ENCODE assay signal across 1 fruit fly cellular context in the genomic region with DNA sequence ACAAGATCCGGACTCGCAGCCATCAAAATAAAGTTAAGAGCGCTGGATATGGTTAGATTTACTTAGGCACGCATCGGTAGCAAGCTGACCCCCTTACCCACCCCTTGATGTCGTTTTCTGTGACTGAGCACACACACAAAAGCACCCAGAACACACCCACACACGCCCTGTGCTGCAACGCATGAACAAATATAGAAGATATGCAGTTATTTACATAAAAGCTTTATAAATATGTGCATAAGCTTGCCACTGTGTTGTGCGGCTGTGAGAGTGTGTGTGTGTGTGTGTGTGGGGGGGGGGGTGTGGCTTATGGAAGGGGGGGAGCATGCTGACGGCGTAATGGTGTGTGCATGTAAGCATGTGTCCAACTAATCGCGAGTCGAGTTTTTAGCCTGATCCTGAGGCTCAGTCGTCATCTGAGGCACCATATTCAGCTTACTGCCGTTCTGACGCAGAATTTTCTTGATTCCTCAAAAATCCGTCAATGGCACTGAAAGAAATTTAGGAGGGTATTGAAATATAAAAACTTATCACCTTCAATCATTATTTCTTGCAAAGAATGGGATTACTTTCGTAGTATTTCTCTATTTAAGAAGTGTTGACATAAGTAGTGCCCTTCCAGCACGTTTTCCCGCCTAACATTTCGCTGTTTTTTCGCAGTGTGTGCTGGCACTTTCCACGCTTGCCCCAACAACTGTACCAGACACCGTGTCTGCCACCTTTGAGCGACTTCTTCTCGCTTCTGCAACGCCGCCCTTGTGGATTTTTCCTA.
TF ChIP-seq lines count a peak whose summit lies in the region.

No protein-coding gene starts in this region.

TF ChIP-seq in whole organism, embryonic, 481 proteins besides CTCF, POLR2A, EP300 and RAD21 (continued from another document and continues in another):
- TF ChIP-seq amos (GFP tag; IDR thresholded peaks at IDR 0.05; lab: Robert Waterston, UW; ENCODE audit: partially characterized antibody) (no peak), CG10959 (GFP tag; IDR thresholded peaks at IDR 0.05; lab: Robert Waterston, UW) (peak; percentile 64), CG33213 (GFP tag; optimal IDR thresholded peaks at IDR 0.05; lab: Kevin White, UChicago) (peak; percentile 9), tgo (GFP tag; IDR thresholded peaks at IDR 0.05; lab: Robert Waterston, UW) (no peak), CG1832 (GFP tag; optimal IDR thresholded peaks at IDR 0.05; lab: Kevin White, UChicago) (no peak), CG7745 (tag; optimal IDR thresholded peaks at IDR 0.05; lab: Kevin White, UChicago) (no peak), CG16813 (GFP tag; IDR thresholded peaks at IDR 0.05; lab: Robert Waterston, UW; ENCODE audit: partially characterized antibody) (no peak), CG6689 (GFP tag; IDR thresholded peaks at IDR 0.05; lab: Robert Waterston, UW) (peak; percentile 38), az2 (GFP tag; optimal IDR thresholded peaks at IDR 0.05; lab: Kevin White, UChicago) (no peak), CG15269 (tag; optimal IDR thresholded peaks at IDR 0.05; lab: Kevin White, UChicago) (no peak), Ptx1 (GFP tag; IDR thresholded peaks at IDR 0.05; lab: Robert Waterston, UW) (peak; percentile 25; the same call in 1 of the 2 replicates), MTF-1 (GFP tag; optimal IDR thresholded peaks at IDR 0.05; lab: Kevin White, UChicago; ENCODE audit: borderline replicate concordance) (peak; percentile 32), ara (GFP tag; IDR thresholded peaks at IDR 0.05; lab: Robert Waterston, UW) (peak; percentile 26; the same call in 1 of the 2 replicates), CG3407 (GFP tag; optimal IDR thresholded peaks at IDR 0.05; lab: Kevin White, UChicago) (peak; percentile 93), CG10366 (GFP tag; IDR thresholded peaks at IDR 0.05; lab: Robert Waterston, UW) (peak; percentile 33; the same call in 1 of the 2 replicates), h (optimal IDR thresholded peaks at IDR 0.05; lab: Kevin White, UChicago) (no peak), CG17186 (GFP tag; optimal IDR thresholded peaks at IDR 0.05; lab: Kevin White, UChicago) (peak; percentile 75), Adf1 (GFP tag; IDR thresholded peaks at IDR 0.05; lab: Robert Waterston, UW) (no peak), kni (GFP tag; optimal IDR thresholded peaks at IDR 0.05; lab: Kevin White, UChicago) (peak; percentile 96), CG11560 (tag; IDR thresholded peaks at IDR 0.05; lab: Robert Waterston, UW) (no peak), CG4854 (GFP tag; optimal IDR thresholded peaks at IDR 0.05; lab: Kevin White, UChicago) (peak; percentile 43), Rfx (GFP tag; IDR thresholded peaks at IDR 0.05; lab: Robert Waterston, UW) (no peak), sisA (GFP tag; IDR thresholded peaks at IDR 0.05; lab: Robert Waterston, UW) (peak; percentile 42), ranshi (GFP tag; IDR thresholded peaks at IDR 0.05; lab: Robert Waterston, UW) (peak; percentile 41; the same call in 1 of the 2 replicates), CG15696 (tag; optimal IDR thresholded peaks at IDR 0.05; lab: Kevin White, UChicago) (peak; percentile 69), Nf-YC (tag; optimal IDR thresholded peaks at IDR 0.05; lab: Kevin White, UChicago) (no peak), CG6254 (GFP tag; optimal IDR thresholded peaks at IDR 0.05; lab: Kevin White, UChicago) (peak; percentile 68), run (tag; optimal IDR thresholded peaks at IDR 0.05; lab: Kevin White, UChicago) (no peak), Oli (tag; optimal IDR thresholded peaks at IDR 0.05; lab: Kevin White, UChicago) (no peak), CG11085 (GFP tag; IDR thresholded peaks at IDR 0.05; lab: Robert Waterston, UW) (no peak), YL-1 (GFP tag; optimal IDR thresholded peaks at IDR 0.05; lab: Kevin White, UChicago) (peak; percentile 3), tup (GFP tag; optimal IDR thresholded peaks at IDR 0.05; lab: Kevin White, UChicago) (no peak), cad (GFP tag; optimal IDR thresholded peaks at IDR 0.05; lab: Kevin White, UChicago) (no peak), Ets97D (GFP tag; optimal IDR thresholded peaks at IDR 0.05; lab: Kevin White, UChicago) (no peak), CG7839 (tag; optimal IDR thresholded peaks at IDR 0.05; lab: Kevin White, UChicago) (peak; percentile 29), fd102C (GFP tag; optimal IDR thresholded peaks at IDR 0.05; lab: Kevin White, UChicago) (no peak), HLH3B (GFP tag; IDR thresholded peaks at IDR 0.05; lab: Robert Waterston, UW) (peak; percentile 60; the same call in 1 of the 2 replicates), danr (GFP tag; IDR thresholded peaks at IDR 0.05; lab: Robert Waterston, UW) (no peak), Hsf (GFP tag; optimal IDR thresholded peaks at IDR 0.05; lab: Kevin White, UChicago) (no peak), chinmo (GFP tag; IDR thresholded peaks at IDR 0.05; lab: Robert Waterston, UW; ENCODE audit: partially characterized antibody) (no peak), pita (GFP tag; optimal IDR thresholded peaks at IDR 0.05; lab: Kevin White, UChicago) (no peak), D19B (GFP tag; optimal IDR thresholded peaks at IDR 0.05; lab: Kevin White, UChicago) (no peak), phol (tag; optimal IDR thresholded peaks at IDR 0.05; lab: Kevin White, UChicago) (peak; percentile 26), Doc3 (GFP tag; IDR thresholded peaks at IDR 0.05; lab: Robert Waterston, UW; ENCODE audit: partially characterized antibody) (no peak), PHDP (tag; optimal IDR thresholded peaks at IDR 0.05; lab: Kevin White, UChicago) (peak; percentile 49), peb (GFP tag; IDR thresholded peaks at IDR 0.05; lab: Robert Waterston, UW) (0 out of 2 replicates have a peak, but pooled peaks have one; percentile 6), Scr (GFP tag; IDR thresholded peaks at IDR 0.05; lab: Robert Waterston, UW; ENCODE audit: partially characterized antibody) (no peak), CG7786 (GFP tag; optimal IDR thresholded peaks at IDR 0.05; lab: Kevin White, UChicago) (no peak), CG7372 (GFP tag; IDR thresholded peaks at IDR 0.05; lab: Robert Waterston, UW) (peak; percentile 29; the same call in 1 of the 2 replicates), Jarid2 (GFP tag; optimal IDR thresholded peaks at IDR 0.05; lab: Kevin White, UChicago) (peak; percentile 59), crol (GFP tag; IDR thresholded peaks at IDR 0.05; lab: Robert Waterston, UW) (0 out of 2 replicates have a peak, but pooled peaks have one; percentile 18), CG15479 (GFP tag; optimal IDR thresholded peaks at IDR 0.05; lab: Kevin White, UChicago) (no peak), HHEX (GFP tag; optimal IDR thresholded peaks at IDR 0.05; lab: Kevin White, UChicago) (peak; percentile 69), HmgZ (tag; optimal IDR thresholded peaks at IDR 0.05; lab: Kevin White, UChicago) (peak; percentile 22), CG17568 (GFP tag; optimal IDR thresholded peaks at IDR 0.05; lab: Kevin White, UChicago) (peak; percentile 43), Spps (tag; optimal IDR thresholded peaks at IDR 0.05; lab: Kevin White, UChicago) (peak; percentile 58), Eip74EF (GFP tag; optimal IDR thresholded peaks at IDR 0.05; lab: Kevin White, UChicago) (peak in 1 of 2 experiments; percentile 40), Dfd (GFP tag; optimal IDR thresholded peaks at IDR 0.05; lab: Kevin White, UChicago) (no peak), Sox100B (GFP tag; optimal IDR thresholded peaks at IDR 0.05; lab: Kevin White, UChicago) (peak; percentile 39), gsb-n (tag; optimal IDR thresholded peaks at IDR 0.05; lab: Kevin White, UChicago) (peak; percentile 79), CG10543 (GFP tag; optimal IDR thresholded peaks at IDR 0.05; lab: Kevin White, UChicago) (peak; percentile 49), CG14050 (GFP tag; IDR thresholded peaks at IDR 0.05; lab: Robert Waterston, UW) (no peak; the same call in 2 of the 3 replicates), ro (GFP tag; IDR thresholded peaks at IDR 0.05; lab: Robert Waterston, UW) (0 out of 2 replicates have a peak, but pooled peaks have one; percentile 8), nerfin-1 (tag; optimal IDR thresholded peaks at IDR 0.05; lab: Kevin White, UChicago) (peak; percentile 76), en (GFP tag; optimal IDR thresholded peaks at IDR 0.05; lab: Kevin White, UChicago) (no peak), CG12236 (GFP tag; optimal IDR thresholded peaks at IDR 0.05; lab: Kevin White, UChicago) (peak; percentile 20), tll (GFP tag; optimal IDR thresholded peaks at IDR 0.05; lab: Kevin White, UChicago) (no peak), CG32532 (GFP tag; IDR thresholded peaks at IDR 0.05; lab: Robert Waterston, UW) (no peak; the same call in 1 of the 2 replicates), CG34422 (GFP tag; IDR thresholded peaks at IDR 0.05; lab: Robert Waterston, UW) (no peak), CG12769 (tag; optimal IDR thresholded peaks at IDR 0.05; lab: Kevin White, UChicago) (peak; percentile 1), CG2120 (GFP tag; optimal IDR thresholded peaks at IDR 0.05; lab: Kevin White, UChicago) (no peak), da (GFP tag; optimal IDR thresholded peaks at IDR 0.05; lab: Kevin White, UChicago) (no peak), CG31224 (GFP tag; IDR thresholded peaks at IDR 0.05; lab: Robert Waterston, UW) (no peak), Sry-β (GFP tag; optimal IDR thresholded peaks at IDR 0.05; lab: Kevin White, UChicago) (peak; percentile 25), Gsc (GFP tag; IDR thresholded peaks at IDR 0.05; lab: Robert Waterston, UW) (no peak), klu (GFP tag; IDR thresholded peaks at IDR 0.05; lab: Robert Waterston, UW) (no peak), CG17802 (tag; optimal IDR thresholded peaks at IDR 0.05; lab: Kevin White, UChicago) (no peak), mld (GFP tag; IDR thresholded peaks at IDR 0.05; lab: Robert Waterston, UW; ENCODE audit: partially characterized antibody) (no peak), Hr78 (GFP tag; optimal IDR thresholded peaks at IDR 0.05; lab: Kevin White, UChicago) (peak in 1 of 2 experiments; percentile 43), CG17829 (tag; optimal IDR thresholded peaks at IDR 0.05; lab: Kevin White, UChicago) (no peak), CG17385 (GFP tag; optimal IDR thresholded peaks at IDR 0.05; lab: Kevin White, UChicago) (peak; percentile 35), CG18764 (GFP tag; optimal IDR thresholded peaks at IDR 0.05; lab: Kevin White, UChicago) (peak; percentile 70), emc (GFP tag; optimal IDR thresholded peaks at IDR 0.05; lab: Kevin White, UChicago) (no peak), CG12071 (GFP tag; optimal IDR thresholded peaks at IDR 0.05; lab: Kevin White, UChicago) (peak; percentile 73), CG18619 (GFP tag; optimal IDR thresholded peaks at IDR 0.05; lab: Kevin White, UChicago) (peak; percentile 55), CG14441 (GFP tag; IDR thresholded peaks at IDR 0.05; lab: Robert Waterston, UW) (0 out of 2 replicates have a peak, but pooled peaks have one; percentile 7), dimm (GFP tag; IDR thresholded peaks at IDR 0.05; lab: Robert Waterston, UW) (peak; percentile 60; the same call in 1 of the 2 replicates), CG30403 (GFP tag; optimal IDR thresholded peaks at IDR 0.05; lab: Kevin White, UChicago) (peak; percentile 1), wek (GFP tag; optimal IDR thresholded peaks at IDR 0.05; lab: Kevin White, UChicago) (peak; percentile 77), ems (GFP tag; optimal IDR thresholded peaks at IDR 0.05; lab: Kevin White, UChicago) (no peak), CG3838 (GFP tag; optimal IDR thresholded peaks at IDR 0.05; lab: Kevin White, UChicago) (peak; percentile 28), ab (GFP tag; optimal IDR thresholded peaks at IDR 0.05; lab: Kevin White, UChicago) (no peak), chif (GFP tag; optimal IDR thresholded peaks at IDR 0.05; lab: Kevin White, UChicago) (peak; percentile 57 to 67), ken (GFP tag; IDR thresholded peaks at IDR 0.05; lab: Robert Waterston, UW) (peak; percentile 76), CG16815 (GFP tag; optimal IDR thresholded peaks at IDR 0.05; lab: Kevin White, UChicago) (no peak), CG5953 (GFP tag; IDR thresholded peaks at IDR 0.05; lab: Robert Waterston, UW) (peak; percentile 78), CrebB (tag; optimal IDR thresholded peaks at IDR 0.05; lab: Kevin White, UChicago) (peak; percentile 19), Antp (GFP tag; optimal IDR thresholded peaks at IDR 0.05; lab: Kevin White, UChicago) (peak; percentile 55), Atf3 (GFP tag; optimal IDR thresholded peaks at IDR 0.05; lab: Kevin White, UChicago) (peak; percentile 19), CG5180 (GFP tag; optimal IDR thresholded peaks at IDR 0.05; lab: Kevin White, UChicago) (peak; percentile 60), Mrtf (GFP tag; IDR thresholded peaks at IDR 0.05; lab: Robert Waterston, UW) (no peak), CG10979 (tag; optimal IDR thresholded peaks at IDR 0.05; lab: Kevin White, UChicago) (peak; percentile 42), unc-4 (GFP tag; IDR thresholded peaks at IDR 0.05; lab: Robert Waterston, UW; ENCODE audit: partially characterized antibody) (no peak), gcm (GFP tag; optimal IDR thresholded peaks at IDR 0.05; lab: Kevin White, UChicago) (peak; percentile 41), mirr (GFP tag; optimal IDR thresholded peaks at IDR 0.05; lab: Kevin White, UChicago) (no peak), cato (GFP tag; optimal IDR thresholded peaks at IDR 0.05; lab: Kevin White, UChicago; ENCODE audit: borderline replicate concordance) (peak; percentile 52), z (GFP tag; IDR thresholded peaks at IDR 0.05; lab: Robert Waterston, UW) (0 out of 3 replicates have a peak, but pooled peaks have one; percentile 29), schlank (tag; optimal IDR thresholded peaks at IDR 0.05; lab: Kevin White, UChicago) (no peak), salm (tag; optimal IDR thresholded peaks at IDR 0.05; lab: Kevin White, UChicago) (peak; percentile 27), CG17328 (GFP tag; IDR thresholded peaks at IDR 0.05; lab: Robert Waterston, UW) (peak; percentile 80), hth (optimal IDR thresholded peaks at IDR 0.05; lab: Kevin White, UChicago) (no peak), Bteb2 (GFP tag; optimal IDR thresholded peaks at IDR 0.05; lab: Kevin White, UChicago) (no peak), fru (optimal IDR thresholded peaks at IDR 0.05; lab: Kevin White, UChicago) (no peak), CG13424 (tag; optimal IDR thresholded peaks at IDR 0.05; lab: Kevin White, UChicago) (peak; percentile 56), CG31365 (tag; optimal IDR thresholded peaks at IDR 0.05; lab: Kevin White, UChicago) (peak; percentile 37), croc (GFP tag; conservative IDR thresholded peaks at IDR 0.05; lab: Robert Waterston, UW) (no peak), CG1024 (GFP tag; IDR thresholded peaks at IDR 0.05; lab: Robert Waterston, UW) (peak; percentile 84; the same call in 1 of the 2 replicates), CG4360 (GFP tag; IDR thresholded peaks at IDR 0.05; lab: Robert Waterston, UW) (peak; percentile 45; the same call in 1 of the 2 replicates), eyg (GFP tag; optimal IDR thresholded peaks at IDR 0.05; lab: Kevin White, UChicago) (peak; percentile 36), sna (GFP tag; IDR thresholded peaks at IDR 0.05; lab: Robert Waterston, UW; ENCODE audit: partially characterized antibody) (no peak)
